Fruit fly (Drosophila melanogaster) whole organism, embryonic: ENCODE results near the gene CG9316.
A peak's percentile ranks its signal among the peaks of the same experiment; 100 is the strongest.

ENCODE experiments used
- CG10979 ChIP-seq: fragments of 200-800 bp; sonication (Bioruptor generic); optimal IDR thresholded peaks from 2 replicates; lab custom pipeline; 2018; ENCODE audit warnings: missing biosample characterization, mild to moderate bottlenecking, missing genetic modification characterization, moderate library complexity
- CG11093 ChIP-seq: fragments of 200-800 bp; sonication (Bioruptor generic); IDR thresholded peaks from 3 replicates; pipeline ENCODE4 v1.3.6; 2022; ENCODE audit warnings: missing biosample characterization, missing genetic modification characterization
- CG12104 ChIP-seq: fragments of 200-800 bp; sonication (Bioruptor generic); optimal IDR thresholded peaks from 3 replicates; lab custom pipeline; 2016; ENCODE audit warnings: missing biosample characterization, missing genetic modification characterization
- CG12391 ChIP-seq: fragments of 200-800 bp; sonication (Bioruptor generic); optimal IDR thresholded peaks from 3 replicates; lab custom pipeline; 2018; ENCODE audit warnings: missing biosample characterization, mild to moderate bottlenecking, missing genetic modification characterization, moderate library complexity
- CG12659 ChIP-seq: fragments of 200-800 bp; sonication (Bioruptor generic); optimal IDR thresholded peaks from 3 replicates; lab custom pipeline; 2017; ENCODE audit warnings: mild to moderate bottlenecking, missing biosample characterization, missing genetic modification reagents, missing genetic modification characterization
- CG13424 ChIP-seq: fragments of 200-800 bp; sonication (Bioruptor generic); optimal IDR thresholded peaks from 2 replicates; lab custom pipeline; 2019; ENCODE audit warnings: missing biosample characterization, mild to moderate bottlenecking, missing genetic modification characterization, moderate library complexity
- CG15514 ChIP-seq: fragments of 200-800 bp; sonication (Bioruptor generic); optimal IDR thresholded peaks from 3 replicates; lab custom pipeline; 2017; ENCODE audit warnings: missing biosample characterization, missing genetic modification characterization, mild to moderate bottlenecking, moderate library complexity, missing genetic modification reagents
- CG1603 ChIP-seq: fragments of 200-800 bp; sonication (Bioruptor generic); optimal IDR thresholded peaks from 2 replicates; lab custom pipeline; 2019; ENCODE audit warnings: missing biosample characterization, mild to moderate bottlenecking, missing genetic modification characterization, moderate library complexity
- CG17328 ChIP-seq: fragments of 200-800 bp; sonication (Bioruptor generic); IDR thresholded peaks from 2 replicates; pipeline ENCODE4 v1.3.6; 2022; ENCODE audit warnings: missing biosample characterization, missing genetic modification characterization
- CG17612 ChIP-seq: fragments of 200-800 bp; sonication (Bioruptor generic); IDR thresholded peaks from 2 replicates; pipeline ENCODE4 v1.3.6; 2022; ENCODE audit warnings: missing biosample characterization, missing genetic modification characterization
- CG2120 ChIP-seq: fragments of 200-800 bp; sonication (Bioruptor generic); optimal IDR thresholded peaks from 3 replicates; lab custom pipeline; 2016; ENCODE audit warnings: missing biosample characterization, missing genetic modification characterization
- CG2199 ChIP-seq: fragments of 200-800 bp; sonication (Bioruptor generic); IDR thresholded peaks from 3 replicates; pipeline ENCODE4 v1.3.6; 2022; ENCODE audit warnings: missing biosample characterization, missing genetic modification characterization
- CG2678 ChIP-seq: fragments of 200-800 bp; sonication (Bioruptor generic); optimal IDR thresholded peaks from 3 replicates; lab custom pipeline; 2019; ENCODE audit warnings: missing biosample characterization, mild to moderate bottlenecking, missing genetic modification characterization, moderate library complexity
- CG31441 ChIP-seq: fragments of 200-800 bp; sonication (Bioruptor generic); IDR thresholded peaks from 2 replicates; pipeline ENCODE4 v1.3.6; 2022; ENCODE audit warnings: missing biosample characterization, missing genetic modification characterization
- CG4360 ChIP-seq: fragments of 200-800 bp; sonication (Bioruptor generic); IDR thresholded peaks from 2 replicates; pipeline ENCODE4 v1.3.6; 2022; ENCODE audit warnings: missing biosample characterization, missing genetic modification characterization
- CG6254 ChIP-seq: fragments of 200-800 bp; sonication (Bioruptor generic); optimal IDR thresholded peaks from 3 replicates; lab custom pipeline; 2017; ENCODE audit warnings: mild to moderate bottlenecking, missing biosample characterization, missing genetic modification reagents, missing genetic modification characterization
- CG8924 ChIP-seq: fragments of 200-800 bp; optimal IDR thresholded peaks from 3 replicates; lab custom pipeline; 2019; ENCODE audit warnings: missing biosample characterization, mild to moderate bottlenecking, missing genetic modification characterization, moderate library complexity
- CG9215 ChIP-seq: fragments of 200-800 bp; sonication (Bioruptor generic); IDR thresholded peaks from 2 replicates; pipeline ENCODE4 v1.3.6; 2022; ENCODE audit warnings: missing biosample characterization, missing genetic modification characterization
- CG9609 ChIP-seq: fragments of 200-800 bp; sonication (Bioruptor generic); optimal IDR thresholded peaks from 3 replicates; lab custom pipeline; 2016; ENCODE audit warnings: missing biosample characterization, missing genetic modification characterization
- Camta ChIP-seq: fragments of 200-800 bp; sonication (Bioruptor generic); optimal IDR thresholded peaks from 2 replicates; lab custom pipeline; 2016; ENCODE audit warnings: missing biosample characterization, missing genetic modification characterization
- Chrac-16 ChIP-seq: fragments of 200-800 bp; sonication (Bioruptor generic); optimal IDR thresholded peaks from 3 replicates; lab custom pipeline; 2016; ENCODE audit warnings: missing biosample characterization, missing genetic modification characterization
- Dp ChIP-seq: fragments of 200-800 bp; sonication (Bioruptor generic); optimal IDR thresholded peaks from 2 replicates; lab custom pipeline; 2018; ENCODE audit warnings: missing biosample characterization, mild to moderate bottlenecking, missing genetic modification characterization, moderate library complexity
- Fer1 ChIP-seq: fragments of 200-800 bp; sonication (Bioruptor generic); optimal IDR thresholded peaks from 2 replicates; lab custom pipeline; 2017; ENCODE audit warnings: missing biosample characterization, mild to moderate bottlenecking, missing genetic modification characterization
- Gug ChIP-seq: fragments of 200-800 bp; sonication (Bioruptor generic); IDR thresholded peaks from 4 replicates; pipeline ENCODE4 v1.3.6; 2022; ENCODE audit warnings: missing biosample characterization, missing genetic modification characterization
- HLH4C ChIP-seq: fragments of 200-800 bp; sonication (Bioruptor generic); IDR thresholded peaks from 3 replicates; pipeline ENCODE4 v1.3.6; 2022; ENCODE audit warnings: missing biosample characterization, missing genetic modification characterization; ENCODE audit not compliant: partially characterized antibody
- HmgZ ChIP-seq: fragments of 200-800 bp; sonication (Bioruptor generic); optimal IDR thresholded peaks from 2 replicates; lab custom pipeline; 2018; ENCODE audit warnings: missing biosample characterization, mild to moderate bottlenecking, missing genetic modification characterization
- Hr3 ChIP-seq: fragments of 200-800 bp; sonication (Bioruptor generic); optimal IDR thresholded peaks from 3 replicates; lab custom pipeline; 2016; ENCODE audit warnings: missing biosample characterization, missing genetic modification characterization
- Opbp ChIP-seq: fragments of 200-800 bp; sonication (Bioruptor generic); IDR thresholded peaks from 3 replicates; pipeline ENCODE4 v1.3.6; 2022; ENCODE audit warnings: missing biosample characterization, missing genetic modification characterization; ENCODE audit not compliant: partially characterized antibody
- Sry-β ChIP-seq: fragments of 200-800 bp; sonication (Bioruptor generic); optimal IDR thresholded peaks from 2 replicates; lab custom pipeline; 2018; ENCODE audit warnings: missing biosample characterization, mild to moderate bottlenecking, missing genetic modification characterization, moderate library complexity
- TFAM ChIP-seq: fragments of 200-800 bp; sonication (Bioruptor generic); optimal IDR thresholded peaks from 2 replicates; lab custom pipeline; 2017; ENCODE audit warnings: missing biosample characterization, missing genetic modification characterization, inconsistent platforms
- Tbp ChIP-seq: fragments of >200 bp; optimal IDR thresholded peaks from 2 replicates; lab custom pipeline; 2018; ENCODE audit warnings: missing biosample characterization, missing genetic modification characterization
- Xrp1 ChIP-seq: fragments of 200-800 bp; sonication (Bioruptor generic); IDR thresholded peaks from 2 replicates; pipeline ENCODE4 v1.3.6; 2022; ENCODE audit warnings: missing biosample characterization, missing genetic modification characterization
- dmrt11E ChIP-seq: fragments of 200-800 bp; sonication (Bioruptor generic); optimal IDR thresholded peaks from 3 replicates; lab custom pipeline; 2018; ENCODE audit warnings: missing biosample characterization, mild to moderate bottlenecking, missing genetic modification characterization, moderate library complexity
- dpn ChIP-seq, 2 experiments: fragments of 200-800 bp; sonication (Bioruptor generic); optimal IDR thresholded peaks; 3 replicates each; lab custom pipeline; 2016; ENCODE audit warnings: missing biosample characterization in 2 of 2, missing genetic modification characterization in 2 of 2
- fd3F ChIP-seq: fragments of 200-800 bp; sonication (Bioruptor generic); optimal IDR thresholded peaks from 2 replicates; lab custom pipeline; 2018; ENCODE audit warnings: missing biosample characterization, mild to moderate bottlenecking, missing genetic modification characterization, moderate library complexity
- hkb ChIP-seq, 2 experiments: fragments of 200-800 bp in 1 of 2; fragments of >200 bp in 1 of 2; sonication (Bioruptor generic) in 1 of 2; IDR thresholded peaks in 1 of 2; optimal IDR thresholded peaks in 1 of 2; 2 replicates each; pipeline versions ENCODE4 v1.3.6 to Lab custom; 2017 to 2022; ENCODE audit warnings: missing biosample characterization in 1 of 2, missing genetic modification characterization in 1 of 2
- insv ChIP-seq, 2 experiments: fragments of 200-800 bp; sonication (Bioruptor generic); optimal IDR thresholded peaks; 3 replicates each; lab custom pipeline; 2016 to 2018; ENCODE audit warnings: missing biosample characterization in 2 of 2, missing genetic modification characterization in 2 of 2
- ken ChIP-seq: fragments of 200-800 bp; sonication (Bioruptor generic); IDR thresholded peaks from 3 replicates; pipeline ENCODE4 v1.3.6; 2022; ENCODE audit warnings: missing biosample characterization, missing genetic modification characterization
- lov ChIP-seq, 2 experiments: fragments of 200-800 bp in 1 of 2; fragments of >200 bp in 1 of 2; sonication (Bioruptor generic) in 1 of 2; IDR thresholded peaks in 1 of 2; optimal IDR thresholded peaks in 1 of 2; 2 replicates in 1 of 2; 3 replicates in 1 of 2; pipeline versions ENCODE4 v1.3.6 to Lab custom; 2017 to 2022; ENCODE audit warnings: missing biosample characterization in 1 of 2, missing genetic modification characterization in 1 of 2
- peb ChIP-seq: fragments of 200-800 bp; sonication (Bioruptor generic); IDR thresholded peaks from 2 replicates; pipeline ENCODE4 v1.3.6; 2022; ENCODE audit warnings: missing biosample characterization, missing genetic modification characterization
- pita ChIP-seq: fragments of 200-800 bp; sonication (Bioruptor generic); optimal IDR thresholded peaks from 2 replicates; lab custom pipeline; 2017; ENCODE audit warnings: missing biosample characterization, mild to moderate bottlenecking, missing genetic modification characterization
- sc ChIP-seq, 3 experiments: fragments of >200 bp in 2 of 3; fragments of 200-800 bp in 1 of 3; sonication (Bioruptor generic) in 1 of 3; optimal IDR thresholded peaks; 2 replicates in 2 of 3; 3 replicates in 1 of 3; lab custom pipeline; 2017; ENCODE audit warnings: mild to moderate bottlenecking in 1 of 3, missing biosample characterization in 1 of 3, missing genetic modification characterization in 1 of 3, missing genetic modification reagents in 1 of 3
- shn ChIP-seq: fragments of 200-800 bp; sonication (Bioruptor generic); optimal IDR thresholded peaks from 3 replicates; lab custom pipeline; 2016; ENCODE audit warnings: missing biosample characterization, missing genetic modification characterization
- slbo ChIP-seq: fragments of 200-800 bp; sonication (Bioruptor generic); IDR thresholded peaks from 2 replicates; pipeline ENCODE4 v1.3.6; 2022; ENCODE audit warnings: missing biosample characterization, missing genetic modification characterization
- sob ChIP-seq: fragments of 200-800 bp; sonication (Bioruptor generic); IDR thresholded peaks from 2 replicates; pipeline ENCODE4 v1.3.6; 2022; ENCODE audit warnings: missing biosample characterization, missing genetic modification characterization
- ssp ChIP-seq: fragments of 200-800 bp; sonication (Bioruptor generic); IDR thresholded peaks from 2 replicates; pipeline ENCODE4 v1.3.6; 2022; ENCODE audit warnings: missing biosample characterization, missing genetic modification characterization
- tgo ChIP-seq: fragments of 200-800 bp; sonication (Bioruptor generic); IDR thresholded peaks from 3 replicates; pipeline ENCODE4 v1.3.6; 2022; ENCODE audit warnings: missing biosample characterization, missing genetic modification characterization
- toy ChIP-seq: fragments of 200-800 bp; sonication (Bioruptor generic); IDR thresholded peaks from 2 replicates; pipeline ENCODE4 v1.3.6; 2022; ENCODE audit warnings: missing biosample characterization, missing genetic modification characterization
- zfh1 ChIP-seq: fragments of 200-800 bp; sonication (Bioruptor generic); IDR thresholded peaks from 3 replicates; pipeline ENCODE4 v1.3.6; 2022; ENCODE audit warnings: missing biosample characterization, missing genetic modification characterization

The CG9316 gene

dm6 chr2L:20675875-20676274 is 50.5 kb downstream of the CG9316 start, which contains the start of the genes CG31678 and IKKepsilon (continued):
- TF ChIP-seq CG17328, result 0 out of 2 replicates have a peak, but pooled peaks have one; percentile 15
- 0 out of 3 replicates have a peak, but pooled peaks have one; percentile 54 for TF ChIP-seq CG2199
- TF ChIP-seq lov (optimal IDR thresholded peaks at IDR 0.05; lab: Kevin White, UChicago), result no peak
- TF ChIP-seq lov (GFP tag; IDR thresholded peaks at IDR 0.05; lab: Robert Waterston, UW), result no peak
- peak; percentile 24 for TF ChIP-seq dmrt11E
- TF ChIP-seq toy (GFP tag; lab: Robert Waterston, UW), result no peak
- no peak for TF ChIP-seq sc (optimal IDR thresholded peaks at IDR 0.05; lab: Kevin White, UChicago)
- no peak for TF ChIP-seq sc (GFP tag; optimal IDR thresholded peaks at IDR 0.05; lab: Kevin White, UChicago)
- no peak for TF ChIP-seq Tbp (GFP tag; lab: Kevin White, UChicago)
- TF ChIP-seq TFAM (GFP tag; lab: Kevin White, UChicago), result no peak
- TF ChIP-seq CG8924 (tag; lab: Kevin White, UChicago), result peak; percentile 39
- no peak for TF ChIP-seq CG2678 (tag; lab: Kevin White, UChicago)
- peak in 1 of 2 experiments; percentile 54 for TF ChIP-seq dpn (GFP tag; optimal IDR thresholded peaks at IDR 0.05; lab: Kevin White, UChicago)
- peak; percentile 60 for TF ChIP-seq CG2120 (GFP tag; lab: Kevin White, UChicago)
- peak; percentile 86 for TF ChIP-seq CG31441 (GFP tag; lab: Robert Waterston, UW)
- peak; percentile 58 for TF ChIP-seq CG15514 (GFP tag; lab: Kevin White, UChicago)
- peak; percentile 69 for TF ChIP-seq CG12659
- no peak for TF ChIP-seq CG12104
- no peak for TF ChIP-seq Camta (GFP tag; lab: Kevin White, UChicago)
- TF ChIP-seq Xrp1, result peak; percentile 42; the same call in 1 of the 2 replicates
- no peak for TF ChIP-seq ken (GFP tag; lab: Robert Waterston, UW)
- TF ChIP-seq fd3F, result peak; percentile 15
- TF ChIP-seq Dp (GFP tag; lab: Kevin White, UChicago), result peak; percentile 29
- TF ChIP-seq pita (GFP tag; lab: Kevin White, UChicago), result no peak
- peak; percentile 64 for TF ChIP-seq HmgZ (tag; lab: Kevin White, UChicago)
- TF ChIP-seq shn (GFP tag; lab: Kevin White, UChicago), result no peak
- TF ChIP-seq CG6254, result no peak
- no peak for TF ChIP-seq CG11093
- TF ChIP-seq CG4360 (GFP tag; lab: Robert Waterston, UW), result 0 out of 2 replicates have a peak, but pooled peaks have one; percentile 5
- no peak for TF ChIP-seq CG9215 (GFP tag; lab: Robert Waterston, UW)
- peak; percentile 98 for TF ChIP-seq HLH4C (GFP tag; lab: Robert Waterston, UW)
- TF ChIP-seq sob (GFP tag; lab: Robert Waterston, UW), result peak; percentile 57
- no peak for TF ChIP-seq hkb (optimal IDR thresholded peaks at IDR 0.05; lab: Kevin White, UChicago)
- no peak for TF ChIP-seq hkb (GFP tag; IDR thresholded peaks at IDR 0.05; lab: Robert Waterston, UW)
- TF ChIP-seq Chrac-16, result peak; percentile 26
- peak; percentile 23 for TF ChIP-seq CG10979 (tag; lab: Kevin White, UChicago)
- TF ChIP-seq Opbp (GFP tag; lab: Robert Waterston, UW), result peak; percentile 89
- TF ChIP-seq tgo (GFP tag; lab: Robert Waterston, UW), result no peak
- TF ChIP-seq CG1603 (tag; lab: Kevin White, UChicago), result peak; percentile 64
- TF ChIP-seq Gug (GFP tag; lab: Robert Waterston, UW), result peak; percentile 33; the same call in 1 of the 4 replicates
- no peak for TF ChIP-seq peb
- no peak for TF ChIP-seq insv (GFP tag; optimal IDR thresholded peaks at IDR 0.05; lab: Kevin White, UChicago)
- peak; percentile 88 for TF ChIP-seq Sry-β (GFP tag; lab: Kevin White, UChicago)
- TF ChIP-seq Fer1, result peak; percentile 43
- peak; percentile 70 for TF ChIP-seq slbo (GFP tag; lab: Robert Waterston, UW)
- TF ChIP-seq ssp, result peak; percentile 27; the same call in 1 of the 2 replicates
- TF ChIP-seq CG13424 (tag; lab: Kevin White, UChicago), result peak; percentile 33
- no peak for TF ChIP-seq CG9609 (GFP tag; lab: Kevin White, UChicago)
- TF ChIP-seq CG17612 (GFP tag; lab: Robert Waterston, UW), result no peak
- peak; percentile 34 for TF ChIP-seq Hr3 (GFP tag; lab: Kevin White, UChicago)
- peak; percentile 25; the same call in 1 of the 3 replicates for TF ChIP-seq zfh1 (GFP tag; lab: Robert Waterston, UW)
- TF ChIP-seq CG12391 (tag; lab: Kevin White, UChicago), result peak; percentile 63
